Fruit fly (Drosophila melanogaster) whole organism, embryonic: ENCODE results near the gene CG17777.

Source experiments
- Abd-B ChIP-seq: fragments of 200-800 bp; sonication (Bioruptor generic); optimal IDR thresholded peaks from 2 replicates; lab custom pipeline; 2018; ENCODE audit warnings: missing biosample characterization, mild to moderate bottlenecking, missing genetic modification characterization, moderate library complexity
- Atf6 ChIP-seq: fragments of 200-800 bp; sonication (Bioruptor generic); IDR thresholded peaks from 2 replicates; pipeline ENCODE4 v1.3.6; 2022; ENCODE audit warnings: missing biosample characterization, missing genetic modification characterization
- Bgb ChIP-seq: fragments of 200-800 bp; sonication (Bioruptor generic); IDR thresholded peaks from 2 replicates; pipeline ENCODE4 v1.3.6; 2022; ENCODE audit warnings: missing biosample characterization, missing genetic modification characterization; ENCODE audit not compliant: partially characterized antibody
- CG1024 ChIP-seq: fragments of 200-800 bp; sonication (Bioruptor generic); IDR thresholded peaks from 2 replicates; pipeline ENCODE4 v1.3.6; 2022; ENCODE audit warnings: missing biosample characterization, missing genetic modification characterization
- CG10321 ChIP-seq: fragments of 200-800 bp; sonication (Bioruptor generic); IDR thresholded peaks from 2 replicates; pipeline ENCODE4 v1.3.6; 2022; ENCODE audit warnings: missing biosample characterization, missing genetic modification characterization
- CG12104 ChIP-seq: fragments of 200-800 bp; sonication (Bioruptor generic); optimal IDR thresholded peaks from 3 replicates; lab custom pipeline; 2016; ENCODE audit warnings: missing biosample characterization, missing genetic modification characterization
- CG13775 ChIP-seq: fragments of 200-800 bp; sonication (Bioruptor generic); optimal IDR thresholded peaks from 3 replicates; lab custom pipeline; 2017; ENCODE audit warnings: missing biosample characterization, mild to moderate bottlenecking, missing genetic modification characterization
- CG14667 ChIP-seq: fragments of 200-800 bp; sonication (Bioruptor generic); IDR thresholded peaks from 2 replicates; pipeline ENCODE4 v1.3.6; 2022; ENCODE audit warnings: missing biosample characterization, missing genetic modification characterization
- CG14710 ChIP-seq: fragments of 200-800 bp; sonication (Bioruptor generic); optimal IDR thresholded peaks from 3 replicates; lab custom pipeline; 2019; ENCODE audit warnings: missing biosample characterization, mild to moderate bottlenecking, missing genetic modification characterization, moderate library complexity
- CG15011 ChIP-seq: fragments of 200-800 bp; sonication (Bioruptor generic); optimal IDR thresholded peaks from 3 replicates; lab custom pipeline; 2018; ENCODE audit warnings: missing biosample characterization, mild to moderate bottlenecking, missing genetic modification characterization
- CG15073 ChIP-seq: fragments of 200-800 bp; sonication (Bioruptor generic); optimal IDR thresholded peaks from 2 replicates; lab custom pipeline; 2016; ENCODE audit warnings: missing biosample characterization, missing genetic modification characterization
- CG1602 ChIP-seq: fragments of 200-800 bp; sonication (Bioruptor generic); optimal IDR thresholded peaks from 3 replicates; lab custom pipeline; 2016; ENCODE audit warnings: missing biosample characterization, missing genetic modification characterization
- CG1603 ChIP-seq: fragments of 200-800 bp; sonication (Bioruptor generic); optimal IDR thresholded peaks from 2 replicates; lab custom pipeline; 2019; ENCODE audit warnings: missing biosample characterization, mild to moderate bottlenecking, missing genetic modification characterization, moderate library complexity
- CG1647 ChIP-seq: fragments of 200-800 bp; sonication (Bioruptor generic); optimal IDR thresholded peaks from 3 replicates; lab custom pipeline; 2016; ENCODE audit warnings: missing biosample characterization, missing genetic modification characterization
- CG16779 ChIP-seq: fragments of 200-800 bp; sonication (Bioruptor generic); IDR thresholded peaks from 2 replicates; pipeline ENCODE4 v1.3.6; 2022; ENCODE audit warnings: missing biosample characterization, missing genetic modification characterization
- CG17568 ChIP-seq: fragments of 200-800 bp; sonication (Bioruptor generic); optimal IDR thresholded peaks from 2 replicates; lab custom pipeline; 2018; ENCODE audit warnings: missing biosample characterization, mild to moderate bottlenecking, missing genetic modification characterization, moderate library complexity
- CG17912 ChIP-seq: fragments of 200-800 bp; sonication (Bioruptor generic); optimal IDR thresholded peaks from 2 replicates; lab custom pipeline; 2018; ENCODE audit warnings: missing biosample characterization, mild to moderate bottlenecking, missing genetic modification characterization
- CG2199 ChIP-seq: fragments of 200-800 bp; sonication (Bioruptor generic); IDR thresholded peaks from 3 replicates; pipeline ENCODE4 v1.3.6; 2022; ENCODE audit warnings: missing biosample characterization, missing genetic modification characterization
- CG33213 ChIP-seq: fragments of 200-800 bp; sonication (Bioruptor generic); optimal IDR thresholded peaks from 3 replicates; lab custom pipeline; 2016; ENCODE audit warnings: missing biosample characterization, missing genetic modification characterization
- CG34224 ChIP-seq: fragments of 200-800 bp; sonication (Bioruptor generic); IDR thresholded peaks from 3 replicates; pipeline ENCODE4 v1.3.6; 2022; ENCODE audit warnings: missing biosample characterization, missing genetic modification characterization; ENCODE audit not compliant: partially characterized antibody
- CG34376 ChIP-seq: fragments of 200-800 bp; sonication (Bioruptor generic); optimal IDR thresholded peaks from 2 replicates; lab custom pipeline; 2018; ENCODE audit warnings: missing biosample characterization, mild to moderate bottlenecking, missing genetic modification characterization
- CG4282 ChIP-seq: fragments of 200-800 bp; sonication (Bioruptor generic); optimal IDR thresholded peaks from 2 replicates; lab custom pipeline; 2016; ENCODE audit warnings: missing biosample characterization, missing genetic modification characterization
- CG4730 ChIP-seq: fragments of 200-800 bp; sonication (Bioruptor generic); IDR thresholded peaks from 2 replicates; pipeline ENCODE4 v1.3.6; 2022; ENCODE audit warnings: missing biosample characterization, missing genetic modification characterization
- CG6254 ChIP-seq: fragments of 200-800 bp; sonication (Bioruptor generic); optimal IDR thresholded peaks from 3 replicates; lab custom pipeline; 2017; ENCODE audit warnings: mild to moderate bottlenecking, missing biosample characterization, missing genetic modification reagents, missing genetic modification characterization
- CG6272 ChIP-seq: fragments of 200-800 bp; sonication (Bioruptor generic); IDR thresholded peaks from 2 replicates; pipeline ENCODE4 v1.3.6; 2022; ENCODE audit warnings: missing biosample characterization, missing genetic modification characterization
- CG8388 ChIP-seq: fragments of 200-800 bp; sonication (Bioruptor generic); optimal IDR thresholded peaks from 2 replicates; lab custom pipeline; 2019; ENCODE audit warnings: missing biosample characterization, mild to moderate bottlenecking, missing genetic modification characterization, moderate library complexity
- CG8478 ChIP-seq: fragments of >200 bp; optimal IDR thresholded peaks from 2 replicates; lab custom pipeline; 2018
- CG9437 ChIP-seq: fragments of 200-800 bp; sonication (Bioruptor generic); optimal IDR thresholded peaks from 2 replicates; lab custom pipeline; 2018; ENCODE audit warnings: missing biosample characterization, mild to moderate bottlenecking, missing genetic modification characterization
- CG9876 ChIP-seq: fragments of 200-800 bp; sonication (Bioruptor generic); optimal IDR thresholded peaks from 2 replicates; lab custom pipeline; 2016; ENCODE audit warnings: missing biosample characterization, missing genetic modification characterization
- CHES-1-like ChIP-seq: fragments of 200-800 bp; sonication (Bioruptor generic); optimal IDR thresholded peaks from 2 replicates; lab custom pipeline; 2016; ENCODE audit warnings: missing biosample characterization, missing genetic modification characterization
- Dbx ChIP-seq: fragments of 200-800 bp; sonication (Bioruptor generic); IDR thresholded peaks from 3 replicates; pipeline ENCODE4 v1.3.6; 2022; ENCODE audit warnings: missing biosample characterization, missing genetic modification characterization
- E2f1 ChIP-seq: fragments of 200-800 bp; sonication (Bioruptor generic); IDR thresholded peaks from 2 replicates; pipeline ENCODE4 v1.3.6; 2022; ENCODE audit warnings: missing biosample characterization, missing genetic modification characterization
- ERR ChIP-seq: fragments of 200-800 bp; sonication (Bioruptor generic); optimal IDR thresholded peaks from 2 replicates; lab custom pipeline; 2016; ENCODE audit warnings: missing biosample characterization, missing genetic modification characterization
- Ets65A ChIP-seq: fragments of 200-800 bp; sonication (Bioruptor generic); peaks from one replicate; lab custom pipeline; 2016; ENCODE audit warnings: missing biosample characterization, missing genetic modification characterization
- Fer2 ChIP-seq: fragments of 200-800 bp; sonication (Bioruptor generic); optimal IDR thresholded peaks from 2 replicates; lab custom pipeline; 2018; ENCODE audit warnings: missing biosample characterization, mild to moderate bottlenecking, missing genetic modification characterization, moderate library complexity
- Gug ChIP-seq: fragments of 200-800 bp; sonication (Bioruptor generic); IDR thresholded peaks from 4 replicates; pipeline ENCODE4 v1.3.6; 2022; ENCODE audit warnings: missing biosample characterization, missing genetic modification characterization
- Lhr ChIP-seq: fragments of 200-800 bp; sonication (Bioruptor generic); optimal IDR thresholded peaks from 3 replicates; lab custom pipeline; 2017; ENCODE audit warnings: mild to moderate bottlenecking, missing biosample characterization, missing genetic modification reagents, missing genetic modification characterization
- Myb ChIP-seq: fragments of 200-800 bp; sonication (Bioruptor generic); optimal IDR thresholded peaks from 2 replicates; lab custom pipeline; 2016; ENCODE audit warnings: missing biosample characterization, missing genetic modification characterization
- Ravus ChIP-seq: fragments of 200-800 bp; sonication (Bioruptor generic); IDR thresholded peaks from 2 replicates; pipeline ENCODE4 v1.3.6; 2022; ENCODE audit warnings: missing biosample characterization, missing genetic modification characterization
- Sry-β ChIP-seq: fragments of 200-800 bp; sonication (Bioruptor generic); optimal IDR thresholded peaks from 2 replicates; lab custom pipeline; 2018; ENCODE audit warnings: missing biosample characterization, mild to moderate bottlenecking, missing genetic modification characterization, moderate library complexity
- Trl ChIP-seq, 3 experiments: fragments of >200 bp in 2 of 3; fragments of 200-800 bp in 1 of 3; sonication (Bioruptor generic) in 1 of 3; optimal IDR thresholded peaks; 2 replicates in 1 of 3; 3 replicates in 2 of 3; lab custom pipeline; 2016 to 2017; ENCODE audit warnings: missing biosample characterization in 1 of 3, missing genetic modification characterization in 1 of 3
- bbx ChIP-seq: fragments of 200-800 bp; sonication (Bioruptor generic); IDR thresholded peaks from 2 replicates; pipeline ENCODE4 v1.3.6; 2022; ENCODE audit warnings: missing biosample characterization, missing genetic modification characterization; ENCODE audit not compliant: partially characterized antibody
- bsh ChIP-seq, 2 experiments: fragments of 200-800 bp; sonication (Bioruptor generic); optimal IDR thresholded peaks; 2 replicates each; lab custom pipeline; 2017 to 2018; ENCODE audit warnings: mild to moderate bottlenecking in 2 of 2, missing biosample characterization in 2 of 2, missing genetic modification characterization in 2 of 2, moderate library complexity in 1 of 2
- chn ChIP-seq: fragments of 200-800 bp; sonication (Bioruptor generic); optimal IDR thresholded peaks from 2 replicates; lab custom pipeline; 2016; ENCODE audit warnings: missing biosample characterization, missing genetic modification characterization
- eyg ChIP-seq: fragments of 200-800 bp; sonication (Bioruptor generic); optimal IDR thresholded peaks from 3 replicates; lab custom pipeline; 2016; ENCODE audit warnings: missing biosample characterization, missing genetic modification characterization
- fd3F ChIP-seq: fragments of 200-800 bp; sonication (Bioruptor generic); optimal IDR thresholded peaks from 2 replicates; lab custom pipeline; 2018; ENCODE audit warnings: missing biosample characterization, mild to moderate bottlenecking, missing genetic modification characterization, moderate library complexity
- fd96Cb ChIP-seq: fragments of 200-800 bp; sonication (Bioruptor generic); optimal IDR thresholded peaks from 2 replicates; lab custom pipeline; 2018; ENCODE audit warnings: missing biosample characterization, mild to moderate bottlenecking, missing genetic modification characterization, moderate library complexity
- h ChIP-seq: fragments of >200 bp; optimal IDR thresholded peaks from 2 replicates; lab custom pipeline; 2017
- mld ChIP-seq: fragments of 200-800 bp; sonication (Bioruptor generic); IDR thresholded peaks from 3 replicates; pipeline ENCODE4 v1.3.6; 2022; ENCODE audit warnings: missing biosample characterization, missing genetic modification characterization; ENCODE audit not compliant: partially characterized antibody

The CG17777 gene

dm6 chrX:2145690-2146470 lies 40.8 kb upstream of the CG17777 start (continued):
- TF ChIP-seq CG16779 (GFP tag; lab: Robert Waterston, UW) (no peak), CG1602 (GFP tag; lab: Kevin White, UChicago) (no peak), Abd-B (GFP tag; lab: Kevin White, UChicago) (no peak), chn (GFP tag; lab: Kevin White, UChicago) (no peak), CG33213 (GFP tag; lab: Kevin White, UChicago) (no peak), CG6272 (GFP tag; lab: Robert Waterston, UW) (peak; percentile 59; the same call in 1 of the 2 replicates), CG8388 (GFP tag; lab: Kevin White, UChicago) (no peak), fd96Cb (tag; lab: Kevin White, UChicago) (no peak), Gug (GFP tag; lab: Robert Waterston, UW) (peak; percentile 30; the same call in 1 of the 4 replicates), CG34224 (GFP tag; lab: Robert Waterston, UW) (peak; percentile 71; the same call in 2 of the 3 replicates), CG1647 (GFP tag; lab: Kevin White, UChicago) (no peak), CG17568 (GFP tag; lab: Kevin White, UChicago) (no peak), CG15073 (GFP tag; lab: Kevin White, UChicago) (no peak), Atf6 (GFP tag; lab: Robert Waterston, UW) (no peak), CG4730 (GFP tag; lab: Robert Waterston, UW) (no peak), bsh (GFP tag; optimal IDR thresholded peaks at IDR 0.05; lab: Kevin White, UChicago) (no peak), CG34376 (GFP tag; lab: Kevin White, UChicago) (peak; percentile 31), h (lab: Kevin White, UChicago) (no peak), Fer2 (tag; lab: Kevin White, UChicago) (no peak), E2f1 (GFP tag; lab: Robert Waterston, UW) (0 out of 2 replicates have a peak, but pooled peaks have one; percentile 11), eyg (GFP tag; lab: Kevin White, UChicago) (peak; percentile 9), CHES-1-like (GFP tag; lab: Kevin White, UChicago) (peak; percentile 20), Trl (optimal IDR thresholded peaks at IDR 0.05; lab: Kevin White, UChicago) (no peak), Trl (GFP tag; optimal IDR thresholded peaks at IDR 0.05; lab: Kevin White, UChicago) (peak; percentile 60), CG14710 (tag; lab: Kevin White, UChicago) (peak; percentile 2), Ets65A (GFP tag; lab: Kevin White, UChicago) (peak; percentile 89), CG2199 (no peak), fd3F (GFP tag; lab: Kevin White, UChicago) (peak; percentile 18), CG1024 (GFP tag; lab: Robert Waterston, UW) (no peak), CG1603 (tag; lab: Kevin White, UChicago) (peak; percentile 8), CG13775 (GFP tag; lab: Kevin White, UChicago) (peak; percentile 36), CG4282 (GFP tag; lab: Kevin White, UChicago) (peak; percentile 5), Sry-β (GFP tag; lab: Kevin White, UChicago) (no peak), ERR (peak; percentile 47), CG12104 (GFP tag; lab: Kevin White, UChicago) (no peak), CG9437 (peak; percentile 9), Bgb (GFP tag; lab: Robert Waterston, UW) (peak; percentile 65), CG9876 (no peak), CG10321 (GFP tag; lab: Robert Waterston, UW) (no peak), Dbx (GFP tag; lab: Robert Waterston, UW) (0 out of 3 replicates have a peak, but pooled peaks have one; percentile 36), Ravus (no peak), CG8478 (lab: Kevin White, UChicago) (no peak), Lhr (GFP tag; lab: Kevin White, UChicago) (no peak), mld (GFP tag; lab: Robert Waterston, UW) (no peak; the same call in 2 of the 3 replicates), CG15011 (no peak), Myb (GFP tag; lab: Kevin White, UChicago) (no peak), CG14667 (GFP tag; lab: Robert Waterston, UW) (0 out of 2 replicates have a peak, but pooled peaks have one; percentile 5), CG6254 (GFP tag; lab: Kevin White, UChicago) (no peak), CG17912 (GFP tag; lab: Kevin White, UChicago) (no peak), bbx (GFP tag; lab: Robert Waterston, UW) (peak; percentile 62)
